Worm (Caenorhabditis elegans) whole organism, L1 larva: Measurements from ENCODE around the gene dnj-17.

Experiments
- C04F5.9 ChIP-seq: sonication (generic microtip); optimal IDR thresholded peaks from 2 replicates; lab custom pipeline; 2016; ENCODE audit warnings: missing genetic modification characterization, missing compliant biosample characterization
- aly-2 ChIP-seq: fragments of 150-350 bp; optimal IDR thresholded peaks from 2 replicates; lab custom pipeline; 2014; ENCODE audit warnings: missing biosample characterization, missing genetic modification characterization
- blmp-1 ChIP-seq: fragments of 150-350 bp; optimal IDR thresholded peaks from 2 replicates; lab custom pipeline; 2014; ENCODE audit warnings: missing biosample characterization, missing genetic modification characterization
- ceh-63 ChIP-seq: fragments of 200-800 bp; sonication (Bioruptor generic); optimal IDR thresholded peaks from 2 replicates; lab custom pipeline; 2018; ENCODE audit warnings: mild to moderate bottlenecking, missing genetic modification characterization, missing compliant biosample characterization
- ceh-8 ChIP-seq: fragments of 200-800 bp; sonication (Bioruptor generic); optimal IDR thresholded peaks from 2 replicates; lab custom pipeline; 2018; ENCODE audit warnings: mild to moderate bottlenecking, missing genetic modification characterization, moderate library complexity, missing compliant biosample characterization
- ceh-82 ChIP-seq, 3 experiments: fragments of 150-350 bp in 1 of 3; sonication (generic microtip) in 2 of 3; optimal IDR thresholded peaks; 2 replicates each; lab custom pipeline; 2014 to 2017; ENCODE audit warnings: missing biosample characterization in 3 of 3, missing genetic modification characterization in 3 of 3
- ceh-88 ChIP-seq: fragments of 200-800 bp; sonication (Bioruptor generic); IDR thresholded peaks from 2 replicates; pipeline ENCODE4 v1.3.6; 2022; ENCODE audit warnings: missing genetic modification characterization, missing compliant biosample characterization
- ceh-90 ChIP-seq: sonication (generic microtip); optimal IDR thresholded peaks from 2 replicates; lab custom pipeline; 2016; ENCODE audit warnings: missing genetic modification characterization, missing compliant biosample characterization
- efl-1 ChIP-seq, 4 experiments: fragments of 150-350 bp; optimal IDR thresholded peaks in 3 of 4; peaks in 1 of 4; 1 replicate in 1 of 4; 2 replicates in 3 of 4; lab custom pipeline; 2014; ENCODE audit warnings: missing biosample characterization in 2 of 4, missing genetic modification characterization in 2 of 4, missing genetic modification reagents in 2 of 4
- efl-3 ChIP-seq: fragments of 200-800 bp; sonication (Bioruptor generic); optimal IDR thresholded peaks from 2 replicates; lab custom pipeline; 2018; ENCODE audit warnings: mild to moderate bottlenecking, missing genetic modification characterization, missing compliant biosample characterization
- egl-27 ChIP-seq, 2 experiments: fragments of 150-350 bp in 1 of 2; sonication (generic microtip); optimal IDR thresholded peaks; 3 replicates each; lab custom pipeline; 2017 to 2018; ENCODE audit warnings: missing biosample characterization in 2 of 2, missing genetic modification characterization in 2 of 2, missing genetic modification reagents in 2 of 2
- elt-2 ChIP-seq: sonication (generic microtip); optimal IDR thresholded peaks from 2 replicates; lab custom pipeline; 2016; ENCODE audit warnings: missing genetic modification characterization, mild to moderate bottlenecking, inconsistent platforms, missing compliant biosample characterization, missing genetic modification reagents
- elt-3 ChIP-seq, 6 experiments: fragments of 150-350 bp in 1 of 6; sonication (generic microtip); optimal IDR thresholded peaks; 2 replicates each; lab custom pipeline; 2017 to 2018; ENCODE audit warnings: missing biosample characterization in 6 of 6, missing genetic modification characterization in 6 of 6, inconsistent platforms in 1 of 6
- fkh-8 ChIP-seq: sonication (generic microtip); optimal IDR thresholded peaks from 2 replicates; lab custom pipeline; 2016; ENCODE audit warnings: mild to moderate bottlenecking, missing genetic modification characterization, missing compliant biosample characterization
- hlh-17 ChIP-seq: fragments of 200-800 bp; sonication (Bioruptor generic); optimal IDR thresholded peaks from 2 replicates; lab custom pipeline; 2018; ENCODE audit warnings: missing genetic modification characterization, mild to moderate bottlenecking, missing compliant biosample characterization, moderate library complexity, borderline replicate concordance
- hlh-4 ChIP-seq: sonication (generic microtip); optimal IDR thresholded peaks from 2 replicates; lab custom pipeline; 2016; ENCODE audit warnings: mild to moderate bottlenecking, missing genetic modification characterization, missing compliant biosample characterization
- hpl-2 ChIP-seq: fragments of 150-350 bp; optimal IDR thresholded peaks from 2 replicates; lab custom pipeline; 2014; ENCODE audit warnings: missing biosample characterization, missing genetic modification reagents, missing genetic modification characterization
- irx-1 ChIP-seq: sonication (generic microtip); optimal IDR thresholded peaks from 2 replicates; lab custom pipeline; 2016; ENCODE audit warnings: missing genetic modification characterization, missing compliant biosample characterization
- lin-13 ChIP-seq: fragments of 150-350 bp; optimal IDR thresholded peaks from 2 replicates; lab custom pipeline; 2014; ENCODE audit warnings: missing biosample characterization, missing genetic modification reagents, missing genetic modification characterization
- lin-14 ChIP-seq: fragments of 200-800 bp; sonication (Bioruptor generic); optimal IDR thresholded peaks from 2 replicates; lab custom pipeline; 2018; ENCODE audit warnings: mild to moderate bottlenecking, missing genetic modification characterization, moderate library complexity, missing compliant biosample characterization
- lin-15B ChIP-seq: fragments of 150-350 bp; sonication (generic microtip); optimal IDR thresholded peaks from 3 replicates; lab custom pipeline; 2014; ENCODE audit warnings: missing biosample characterization, missing genetic modification characterization
- lir-3 ChIP-seq: sonication (generic microtip); optimal IDR thresholded peaks from 2 replicates; lab custom pipeline; 2016; ENCODE audit warnings: mild to moderate bottlenecking, missing genetic modification characterization, moderate library complexity, missing compliant biosample characterization; ENCODE audit not compliant: poor library complexity
- mab-9 ChIP-seq: fragments of 200-800 bp; sonication (Bioruptor generic); IDR thresholded peaks from 2 replicates; pipeline ENCODE4 v1.3.6; 2022; ENCODE audit warnings: missing genetic modification reagents, missing genetic modification characterization, missing compliant biosample characterization
- nhr-19 ChIP-seq: fragments of 200-800 bp; sonication (Bioruptor generic); conservative IDR thresholded peaks from 2 replicates; pipeline ENCODE4 v1.3.6; 2022; ENCODE audit warnings: missing genetic modification characterization, missing compliant biosample characterization
- nhr-237 ChIP-seq: fragments of 150-350 bp; optimal IDR thresholded peaks from 2 replicates; lab custom pipeline; 2014; ENCODE audit warnings: missing biosample characterization, missing genetic modification characterization
- nhr-28 ChIP-seq: fragments of 150-350 bp; optimal IDR thresholded peaks from 2 replicates; lab custom pipeline; 2014; ENCODE audit warnings: missing biosample characterization, missing genetic modification characterization
- nhr-47 ChIP-seq: sonication (generic microtip); optimal IDR thresholded peaks from 2 replicates; lab custom pipeline; 2016; ENCODE audit warnings: mild to moderate bottlenecking, missing genetic modification characterization, moderate library complexity, missing compliant biosample characterization
- nhr-71 ChIP-seq: sonication (generic microtip); optimal IDR thresholded peaks from 2 replicates; lab custom pipeline; 2016; ENCODE audit warnings: mild to moderate bottlenecking, missing genetic modification characterization, moderate library complexity, missing compliant biosample characterization
- nhr-85 ChIP-seq: sonication (generic microtip); peaks from one replicate; lab custom pipeline; 2016; ENCODE audit warnings: missing genetic modification characterization, inconsistent platforms, missing compliant biosample characterization
- pax-3 ChIP-seq: fragments of 200-800 bp; sonication (Bioruptor generic); optimal IDR thresholded peaks from 2 replicates; lab custom pipeline; 2018; ENCODE audit warnings: mild to moderate bottlenecking, missing genetic modification characterization, moderate library complexity, missing compliant biosample characterization
- pqm-1 ChIP-seq: sonication (generic microtip); optimal IDR thresholded peaks from 3 replicates; lab custom pipeline; 2017; ENCODE audit warnings: missing biosample characterization, missing genetic modification characterization
- rnt-1 ChIP-seq: sonication (generic microtip); optimal IDR thresholded peaks from 2 replicates; lab custom pipeline; 2016; ENCODE audit warnings: mild to moderate bottlenecking, missing genetic modification characterization, moderate library complexity, missing compliant biosample characterization
- snpc-4 ChIP-seq: fragments of 150-350 bp; optimal IDR thresholded peaks from 2 replicates; lab custom pipeline; 2014; ENCODE audit warnings: missing biosample characterization, missing genetic modification characterization
- sptf-1 ChIP-seq: fragments of 150-350 bp; optimal IDR thresholded peaks from 2 replicates; lab custom pipeline; 2014; ENCODE audit warnings: missing biosample characterization, missing genetic modification characterization
- swsn-7 ChIP-seq: sonication (generic microtip); optimal IDR thresholded peaks from 2 replicates; lab custom pipeline; 2016; ENCODE audit warnings: missing genetic modification characterization, missing compliant biosample characterization
- tbx-2 ChIP-seq: sonication (generic microtip); optimal IDR thresholded peaks from 2 replicates; lab custom pipeline; 2016; ENCODE audit warnings: missing genetic modification characterization, missing compliant biosample characterization
- unc-30 ChIP-seq: sonication (generic microtip); optimal IDR thresholded peaks from 2 replicates; lab custom pipeline; 2017; ENCODE audit warnings: missing biosample characterization, missing genetic modification characterization
- unc-98 ChIP-seq: fragments of 200-800 bp; sonication (Bioruptor generic); IDR thresholded peaks from 2 replicates; pipeline ENCODE4 v1.3.6; 2022; ENCODE audit warnings: missing genetic modification characterization, missing compliant biosample characterization
- vab-15 ChIP-seq: sonication (generic microtip); optimal IDR thresholded peaks from 2 replicates; lab custom pipeline; 2017; ENCODE audit warnings: missing genotype, mild to moderate bottlenecking, missing genetic modification characterization, missing compliant biosample characterization
- xbp-1 ChIP-seq: sonication (generic microtip); optimal IDR thresholded peaks from 2 replicates; lab custom pipeline; 2016; ENCODE audit warnings: missing genetic modification characterization, missing compliant biosample characterization
- zip-4 ChIP-seq: fragments of 200-800 bp; sonication (Bioruptor generic); optimal IDR thresholded peaks from 2 replicates; lab custom pipeline; 2018; ENCODE audit warnings: mild to moderate bottlenecking, missing genetic modification characterization, moderate library complexity, missing compliant biosample characterization
- ztf-11 ChIP-seq, 2 experiments: sonication (generic microtip); optimal IDR thresholded peaks; 2 replicates each; lab custom pipeline; 2016 to 2017; ENCODE audit warnings: missing genetic modification characterization in 2 of 2, missing biosample characterization in 1 of 2, missing compliant biosample characterization in 1 of 2

dnj-17 gene

DNA sequence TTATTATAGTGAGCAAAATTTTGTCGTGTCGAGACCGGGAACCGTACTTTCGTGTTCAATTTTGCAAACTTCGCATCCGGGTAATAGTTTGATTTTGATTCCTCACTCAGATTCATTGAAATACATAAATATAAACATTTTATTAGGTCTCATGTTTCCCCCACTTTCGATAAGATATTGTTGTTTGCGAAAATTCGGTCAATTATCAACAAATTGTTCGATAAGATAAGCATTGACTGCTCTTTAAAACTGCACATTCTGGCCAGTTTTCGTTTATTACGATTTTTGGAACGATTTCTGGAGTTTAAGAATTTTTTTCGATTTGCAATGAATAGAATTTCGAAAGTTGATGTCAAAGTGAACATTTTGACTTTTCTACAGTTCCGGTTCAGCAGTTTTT is 4.5 kb downstream of the dnj-17 start:
- peak; percentile 73 for TF ChIP-seq elt-2 (tag; lab: Kevin White, UChicago)
- no peak for TF ChIP-seq nhr-47 (tag; lab: Kevin White, UChicago)
- TF ChIP-seq, all 84 proteins: peak for 1

ce11 chrIII:13385850-13386249 is 7.3 kb downstream of the dnj-17 start, which contains the start of gene T03F6.4:
T03F6.4 (plus strand) TSS chrIII:13386150.
- TF ChIP-seq nhr-237 (tag; lab: Kevin White, UChicago) (no peak), hpl-2 (GFP tag; lab: Kevin White, UChicago) (no peak), nhr-28 (tag; lab: Kevin White, UChicago) (no peak), sptf-1 (no peak), irx-1 (tag; lab: Kevin White, UChicago) (no peak), rnt-1 (tag; lab: Kevin White, UChicago) (no peak), lir-3 (tag; lab: Kevin White, UChicago) (no peak), ceh-90 (tag; lab: Kevin White, UChicago) (no peak), aly-2 (no peak), pqm-1 (tag; lab: Kevin White, UChicago) (no peak), ceh-82 (tag; optimal IDR thresholded peaks at IDR 0.05; lab: Kevin White, UChicago) (no peak), tbx-2 (no peak), ceh-88 (GFP tag; lab: Robert Waterston, UW) (no peak), unc-98 (no peak), nhr-19 (GFP tag; lab: Robert Waterston, UW) (no peak), ceh-63 (GFP tag; lab: Kevin White, UChicago) (no peak), lin-14 (no peak), egl-27 (tag; optimal IDR thresholded peaks at IDR 0.05; lab: Kevin White, UChicago) (no peak), efl-3 (GFP tag; lab: Kevin White, UChicago) (no peak), zip-4 (GFP tag; lab: Kevin White, UChicago) (no peak)

ce11 chrIII:13383159-13383558 is 10.0 kb downstream of the dnj-17 start:
- TF ChIP-seq xbp-1 (tag; lab: Kevin White, UChicago) = peak; percentile 57
- TF ChIP-seq snpc-4 = no peak
- TF ChIP-seq C04F5.9 (tag; lab: Kevin White, UChicago) = no peak
- no peak for TF ChIP-seq zip-4 (GFP tag; lab: Kevin White, UChicago)
- TF ChIP-seq efl-1 (optimal IDR thresholded peaks at IDR 0.05; lab: Kevin White, UChicago) = no peak
- peak in 1 of 2 experiments; percentile 7 for TF ChIP-seq efl-1 (GFP tag; optimal IDR thresholded peaks at IDR 0.05 in 1 of 2; lab: Kevin White, UChicago)
- no peak for TF ChIP-seq nhr-237 (tag; lab: Kevin White, UChicago)
- TF ChIP-seq, all 84 proteins: peak for 2

DNA sequence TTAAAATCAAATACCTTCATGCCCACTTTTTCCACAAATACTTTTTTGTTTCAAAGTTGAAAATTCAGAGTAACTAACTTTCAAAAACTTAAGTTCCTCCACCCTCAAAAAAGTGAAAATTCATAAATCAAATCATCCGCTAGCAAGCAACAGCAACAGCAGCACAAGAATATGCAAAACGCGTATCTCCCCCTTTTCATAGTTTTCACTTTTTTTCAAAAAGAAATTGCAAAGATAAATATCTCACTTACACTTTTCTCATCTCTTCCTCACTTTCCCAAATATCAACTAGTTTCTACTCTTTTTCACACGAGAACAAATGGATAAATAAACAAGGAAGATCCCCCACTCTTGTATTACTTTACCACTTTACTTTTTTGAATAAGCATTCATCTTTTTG is 11.5 kb downstream of the dnj-17 start:
- TF ChIP-seq blmp-1 (tag; lab: Kevin White, UChicago) (peak; percentile 76), mab-9 (GFP tag; lab: Robert Waterston, UW) (no peak), lin-14 (peak; percentile 31)

DNA sequence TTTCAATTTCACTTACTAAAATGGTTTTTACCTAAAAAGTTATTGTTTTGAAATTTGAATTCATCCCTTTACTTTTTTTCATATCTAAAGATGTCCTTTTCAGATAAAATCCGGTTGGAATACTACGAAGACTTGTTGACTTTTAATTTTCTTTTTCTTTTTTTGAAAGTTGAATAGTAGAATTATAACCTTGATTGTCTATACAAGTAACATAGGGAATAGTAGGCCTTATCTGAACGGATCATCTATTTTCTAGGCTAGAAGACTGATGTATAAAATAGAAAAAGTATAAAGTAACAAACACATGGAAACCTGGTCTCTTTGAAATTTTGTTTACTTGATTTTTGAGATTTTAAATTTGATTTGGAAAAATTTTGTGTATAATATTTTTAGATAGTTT is 12.3 kb downstream of the dnj-17 start:
- peak; percentile 84 for TF ChIP-seq nhr-85
- TF ChIP-seq nhr-71 (tag; lab: Kevin White, UChicago) = peak; percentile 2
- TF ChIP-seq lin-15B (tag; lab: Kevin White, UChicago) = no peak
- TF ChIP-seq lin-14 = peak; percentile 12

DNA sequence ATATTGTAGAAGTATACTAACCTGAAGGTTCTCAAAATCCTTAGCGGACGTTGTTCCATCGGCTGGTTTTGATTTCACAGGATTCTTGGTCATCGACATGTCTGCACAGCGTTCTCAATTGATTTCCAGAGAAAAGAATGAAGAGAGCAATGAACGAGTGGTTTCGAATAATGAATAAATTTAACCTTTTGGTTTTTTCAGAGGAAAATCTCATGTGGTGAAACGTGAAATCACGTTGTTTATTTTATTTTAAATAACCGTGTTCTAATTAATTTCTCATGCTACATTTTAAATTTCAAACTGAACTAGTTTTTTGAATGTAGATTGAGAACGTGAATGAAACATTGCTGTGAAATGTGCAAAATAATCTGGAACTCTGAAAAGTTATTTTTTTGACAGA is 12.9 kb downstream of the dnj-17 start, which contains the start of gene T03F6.6:
T03F6.6 (minus strand) TSS at position 101 of the 400 bp plus-strand sequence.
- TF ChIP-seq nhr-19 (GFP tag; lab: Robert Waterston, UW) (no peak), elt-3 (tag; optimal IDR thresholded peaks at IDR 0.05; lab: Kevin White, UChicago) (no peak), unc-30 (no peak), lin-13 (no peak), zip-4 (GFP tag; lab: Kevin White, UChicago) (no peak), ztf-11 (tag; optimal IDR thresholded peaks at IDR 0.05; lab: Kevin White, UChicago) (no peak), vab-15 (no peak), ceh-8 (GFP tag; lab: Kevin White, UChicago) (no peak), hlh-4 (no peak), pax-3 (tag; lab: Kevin White, UChicago) (no peak), hlh-17 (GFP tag; lab: Kevin White, UChicago) (no peak), elt-2 (tag; lab: Kevin White, UChicago) (no peak), fkh-8 (tag; lab: Kevin White, UChicago) (no peak), swsn-7 (tag; lab: Kevin White, UChicago) (no peak), blmp-1 (tag; lab: Kevin White, UChicago) (no peak), lin-14 (no peak), ceh-90 (tag; lab: Kevin White, UChicago) (no peak), snpc-4 (no peak)
